Worm (Caenorhabditis elegans): ENCODE results near the gene nmur-3.

DNA sequence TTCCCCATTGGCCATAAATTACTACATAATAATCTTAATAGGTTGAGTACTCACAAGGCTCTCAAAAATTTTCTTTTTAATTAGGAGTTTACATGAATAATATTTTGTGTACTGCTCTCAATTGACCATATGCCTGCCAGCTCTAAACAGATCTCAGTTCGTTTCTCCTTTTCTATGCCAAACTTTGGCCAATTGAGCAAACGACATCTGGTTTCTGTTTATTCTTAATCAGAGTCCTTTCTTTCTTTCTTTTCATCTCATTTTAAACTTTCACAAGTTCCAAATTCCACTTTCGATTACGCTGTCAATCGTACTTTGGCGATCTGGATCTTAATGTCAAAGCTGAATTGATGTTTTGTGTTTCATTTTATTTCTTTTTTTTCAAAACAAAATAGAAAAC is 2.0 kb upstream of the nmur-3 start:
- TF ChIP-seq klf-2 (GFP tag; conservative IDR thresholded peaks at IDR 0.05), result no peak
- TF ChIP-seq flt-1 (GFP tag; IDR thresholded peaks at IDR 0.05), result no peak
- no peak for TF ChIP-seq med-1 (GFP tag; optimal IDR thresholded peaks at IDR 0.05; ENCODE audit: insufficient read depth)
- no peak for TF ChIP-seq ref-1 (GFP tag; conservative IDR thresholded peaks at IDR 0.05)
- no peak for TF ChIP-seq tab-1 (GFP tag; IDR thresholded peaks at IDR 0.05)
- no peak for TF ChIP-seq T22C8.4 (GFP tag; IDR thresholded peaks at IDR 0.05)
- TF ChIP-seq ztf-23 (GFP tag; IDR thresholded peaks at IDR 0.05), result no peak
- TF ChIP-seq cog-1 (tag; optimal IDR thresholded peaks at IDR 0.05), result no peak
- TF ChIP-seq ztf-29 (GFP tag; IDR thresholded peaks at IDR 0.05), result no peak
